Fruit fly (Drosophila melanogaster) whole organism, embryonic: Measurements from ENCODE around the gene Ugt35E1.

ENCODE experiments used
- Bteb2 ChIP-seq: fragments of 200-800 bp; sonication (Bioruptor generic); optimal IDR thresholded peaks from 2 replicates; lab custom pipeline; 2016; ENCODE audit warnings: missing biosample characterization, missing genetic modification characterization
- CG10654 ChIP-seq: fragments of 200-800 bp; sonication (Bioruptor generic); optimal IDR thresholded peaks from 2 replicates; lab custom pipeline; 2016; ENCODE audit warnings: missing biosample characterization, missing genetic modification characterization
- CG10979 ChIP-seq: fragments of 200-800 bp; sonication (Bioruptor generic); optimal IDR thresholded peaks from 2 replicates; lab custom pipeline; 2018; ENCODE audit warnings: missing biosample characterization, mild to moderate bottlenecking, missing genetic modification characterization, moderate library complexity
- CG11560 ChIP-seq: fragments of 200-800 bp; sonication (Bioruptor generic); IDR thresholded peaks from 3 replicates; pipeline ENCODE4 v1.3.6; 2022; ENCODE audit warnings: missing biosample characterization, missing genetic modification characterization
- CG13123 ChIP-seq: fragments of 200-800 bp; sonication (Bioruptor generic); optimal IDR thresholded peaks from 2 replicates; lab custom pipeline; 2016; ENCODE audit warnings: missing biosample characterization, missing genetic modification characterization
- CG13894 ChIP-seq: fragments of 200-800 bp; sonication (Bioruptor generic); optimal IDR thresholded peaks from 3 replicates; lab custom pipeline; 2018; ENCODE audit warnings: missing biosample characterization, mild to moderate bottlenecking, missing genetic modification characterization, moderate library complexity
- CG15479 ChIP-seq: fragments of 200-800 bp; sonication (Bioruptor generic); optimal IDR thresholded peaks from 3 replicates; lab custom pipeline; 2019; ENCODE audit warnings: missing biosample characterization, mild to moderate bottlenecking, missing genetic modification characterization, moderate library complexity
- CG15514 ChIP-seq: fragments of 200-800 bp; sonication (Bioruptor generic); optimal IDR thresholded peaks from 3 replicates; lab custom pipeline; 2017; ENCODE audit warnings: missing biosample characterization, missing genetic modification characterization, mild to moderate bottlenecking, moderate library complexity, missing genetic modification reagents
- CG17361 ChIP-seq: fragments of 200-800 bp; sonication (Bioruptor generic); IDR thresholded peaks from 3 replicates; pipeline ENCODE4 v1.3.6; 2022; ENCODE audit warnings: missing biosample characterization, missing genetic modification characterization
- CG17802 ChIP-seq: fragments of 200-800 bp; sonication (Bioruptor generic); optimal IDR thresholded peaks from 2 replicates; lab custom pipeline; 2018; ENCODE audit warnings: missing biosample characterization, mild to moderate bottlenecking, missing genetic modification characterization, moderate library complexity
- CG2199 ChIP-seq: fragments of 200-800 bp; sonication (Bioruptor generic); IDR thresholded peaks from 3 replicates; pipeline ENCODE4 v1.3.6; 2022; ENCODE audit warnings: missing biosample characterization, missing genetic modification characterization
- CG2202 ChIP-seq: fragments of 200-800 bp; sonication (Bioruptor generic); optimal IDR thresholded peaks from 2 replicates; lab custom pipeline; 2018; ENCODE audit warnings: missing biosample characterization, mild to moderate bottlenecking, missing genetic modification characterization
- CG4424 ChIP-seq: fragments of 200-800 bp; sonication (Bioruptor generic); optimal IDR thresholded peaks from 3 replicates; lab custom pipeline; 2016; ENCODE audit warnings: missing biosample characterization, missing genetic modification characterization
- CG8089 ChIP-seq: fragments of 200-800 bp; sonication (Bioruptor generic); optimal IDR thresholded peaks from 3 replicates; lab custom pipeline; 2016; ENCODE audit warnings: missing biosample characterization, missing genetic modification characterization
- CG8924 ChIP-seq: fragments of 200-800 bp; optimal IDR thresholded peaks from 3 replicates; lab custom pipeline; 2019; ENCODE audit warnings: missing biosample characterization, mild to moderate bottlenecking, missing genetic modification characterization, moderate library complexity
- CG8944 ChIP-seq: fragments of 200-800 bp; sonication (Bioruptor generic); optimal IDR thresholded peaks from 3 replicates; lab custom pipeline; 2016; ENCODE audit warnings: missing biosample characterization, missing genetic modification characterization
- Deaf1 ChIP-seq: fragments of 200-800 bp; optimal IDR thresholded peaks from 3 replicates; lab custom pipeline; 2019; ENCODE audit warnings: missing biosample characterization, mild to moderate bottlenecking, missing genetic modification characterization, moderate library complexity
- Dfd ChIP-seq, 2 experiments: fragments of >200 bp; optimal IDR thresholded peaks; 2 replicates each; lab custom pipeline; 2017; ENCODE audit warnings: missing biosample characterization in 2 of 2, missing genetic modification characterization in 2 of 2
- E2f1 ChIP-seq: fragments of 200-800 bp; sonication (Bioruptor generic); IDR thresholded peaks from 2 replicates; pipeline ENCODE4 v1.3.6; 2022; ENCODE audit warnings: missing biosample characterization, missing genetic modification characterization
- Ets65A ChIP-seq: fragments of 200-800 bp; sonication (Bioruptor generic); peaks from one replicate; lab custom pipeline; 2016; ENCODE audit warnings: missing biosample characterization, missing genetic modification characterization
- Ets97D ChIP-seq: fragments of 200-800 bp; sonication (Bioruptor generic); optimal IDR thresholded peaks from 3 replicates; lab custom pipeline; 2016; ENCODE audit warnings: missing biosample characterization, missing genetic modification characterization
- H15 ChIP-seq: fragments of 200-800 bp; sonication (Bioruptor generic); IDR thresholded peaks from 3 replicates; pipeline ENCODE4 v1.3.6; 2022; ENCODE audit warnings: missing biosample characterization, missing genetic modification characterization
- Hey ChIP-seq: fragments of 200-800 bp; sonication (Bioruptor generic); optimal IDR thresholded peaks from 3 replicates; lab custom pipeline; 2018; ENCODE audit warnings: missing biosample characterization, mild to moderate bottlenecking, missing genetic modification characterization
- HmgZ ChIP-seq: fragments of 200-800 bp; sonication (Bioruptor generic); optimal IDR thresholded peaks from 2 replicates; lab custom pipeline; 2018; ENCODE audit warnings: missing biosample characterization, mild to moderate bottlenecking, missing genetic modification characterization
- Meics ChIP-seq: fragments of 200-800 bp; sonication (Bioruptor generic); optimal IDR thresholded peaks from 2 replicates; lab custom pipeline; 2017; ENCODE audit warnings: missing biosample characterization, mild to moderate bottlenecking, missing genetic modification characterization
- Mes4 ChIP-seq: fragments of 200-800 bp; sonication (Bioruptor generic); optimal IDR thresholded peaks from 2 replicates; lab custom pipeline; 2016; ENCODE audit warnings: missing biosample characterization, missing genetic modification characterization
- PHDP ChIP-seq: fragments of 200-800 bp; sonication (Bioruptor generic); optimal IDR thresholded peaks from 3 replicates; lab custom pipeline; 2018; ENCODE audit warnings: missing biosample characterization, mild to moderate bottlenecking, missing genetic modification characterization, moderate library complexity
- Trl ChIP-seq, 3 experiments: fragments of >200 bp in 2 of 3; fragments of 200-800 bp in 1 of 3; sonication (Bioruptor generic) in 1 of 3; optimal IDR thresholded peaks; 2 replicates in 1 of 3; 3 replicates in 2 of 3; lab custom pipeline; 2016 to 2017; ENCODE audit warnings: missing biosample characterization in 1 of 3, missing genetic modification characterization in 1 of 3
- Vsx1 ChIP-seq: fragments of 200-800 bp; sonication (Bioruptor generic); optimal IDR thresholded peaks from 2 replicates; lab custom pipeline; 2017; ENCODE audit warnings: missing biosample characterization, mild to moderate bottlenecking, missing genetic modification characterization, missing genetic modification reagents
- Xrp1 ChIP-seq: fragments of 200-800 bp; sonication (Bioruptor generic); IDR thresholded peaks from 2 replicates; pipeline ENCODE4 v1.3.6; 2022; ENCODE audit warnings: missing biosample characterization, missing genetic modification characterization
- az2 ChIP-seq: fragments of 200-800 bp; sonication (Bioruptor generic); optimal IDR thresholded peaks from 3 replicates; lab custom pipeline; 2016; ENCODE audit warnings: missing biosample characterization, missing genetic modification characterization
- bbx ChIP-seq: fragments of 200-800 bp; sonication (Bioruptor generic); IDR thresholded peaks from 2 replicates; pipeline ENCODE4 v1.3.6; 2022; ENCODE audit warnings: missing biosample characterization, missing genetic modification characterization; ENCODE audit not compliant: partially characterized antibody
- bowl ChIP-seq: fragments of 200-800 bp; sonication (Bioruptor generic); IDR thresholded peaks from 2 replicates; pipeline ENCODE4 v1.3.6; 2022; ENCODE audit warnings: missing biosample characterization, missing genetic modification characterization
- cad ChIP-seq: fragments of >200 bp; optimal IDR thresholded peaks from 2 replicates; lab custom pipeline; 2017; ENCODE audit warnings: missing biosample characterization, missing genetic modification characterization
- emc ChIP-seq: fragments of 200-800 bp; sonication (Bioruptor generic); optimal IDR thresholded peaks from 2 replicates; lab custom pipeline; 2016; ENCODE audit warnings: missing biosample characterization, missing genetic modification characterization
- exex ChIP-seq: fragments of 200-800 bp; sonication (Bioruptor generic); optimal IDR thresholded peaks from 4 replicates; lab custom pipeline; 2018; ENCODE audit warnings: missing biosample characterization, mild to moderate bottlenecking, missing genetic modification characterization, moderate library complexity
- fd96Cb ChIP-seq: fragments of 200-800 bp; sonication (Bioruptor generic); optimal IDR thresholded peaks from 2 replicates; lab custom pipeline; 2018; ENCODE audit warnings: missing biosample characterization, mild to moderate bottlenecking, missing genetic modification characterization, moderate library complexity
- gfzf ChIP-seq: fragments of 200-800 bp; sonication (Bioruptor generic); optimal IDR thresholded peaks from 2 replicates; lab custom pipeline; 2016; ENCODE audit warnings: missing biosample characterization, mild to moderate bottlenecking, missing genetic modification characterization, moderate library complexity
- grn ChIP-seq: fragments of 200-800 bp; sonication (Bioruptor generic); optimal IDR thresholded peaks from 3 replicates; lab custom pipeline; 2017; ENCODE audit warnings: missing biosample characterization, missing genetic modification characterization
- gsb-n ChIP-seq: fragments of 200-800 bp; sonication (Bioruptor generic); optimal IDR thresholded peaks from 3 replicates; lab custom pipeline; 2018; ENCODE audit warnings: missing biosample characterization, mild to moderate bottlenecking, missing genetic modification characterization
- lov ChIP-seq, 2 experiments: fragments of 200-800 bp in 1 of 2; fragments of >200 bp in 1 of 2; sonication (Bioruptor generic) in 1 of 2; IDR thresholded peaks in 1 of 2; optimal IDR thresholded peaks in 1 of 2; 2 replicates in 1 of 2; 3 replicates in 1 of 2; pipeline versions ENCODE4 v1.3.6 to Lab custom; 2017 to 2022; ENCODE audit warnings: missing biosample characterization in 1 of 2, missing genetic modification characterization in 1 of 2
- nom ChIP-seq: fragments of 200-800 bp; sonication (Bioruptor generic); optimal IDR thresholded peaks from 2 replicates; lab custom pipeline; 2017; ENCODE audit warnings: missing biosample characterization, missing genetic modification characterization, mild to moderate bottlenecking, moderate library complexity, missing genetic modification reagents
- oc ChIP-seq: fragments of 200-800 bp; sonication (Bioruptor generic); optimal IDR thresholded peaks from 2 replicates; lab custom pipeline; 2018; ENCODE audit warnings: missing biosample characterization, mild to moderate bottlenecking, missing genetic modification characterization, moderate library complexity
- ranshi ChIP-seq: fragments of 200-800 bp; sonication (Bioruptor generic); IDR thresholded peaks from 2 replicates; pipeline ENCODE4 v1.3.6; 2022; ENCODE audit warnings: missing biosample characterization, missing genetic modification characterization
- run ChIP-seq: fragments of 200-800 bp; sonication (Bioruptor generic); optimal IDR thresholded peaks from 3 replicates; lab custom pipeline; 2018; ENCODE audit warnings: missing biosample characterization, mild to moderate bottlenecking, missing genetic modification characterization
- slp2 ChIP-seq: fragments of 200-800 bp; sonication (Bioruptor generic); optimal IDR thresholded peaks from 2 replicates; lab custom pipeline; 2016; ENCODE audit warnings: missing biosample characterization, missing genetic modification characterization
- stc ChIP-seq: fragments of 200-800 bp; sonication (Bioruptor generic); IDR thresholded peaks from 2 replicates; pipeline ENCODE4 v1.3.6; 2022; ENCODE audit warnings: missing biosample characterization, missing genetic modification characterization
- tap ChIP-seq: fragments of 200-800 bp; optimal IDR thresholded peaks from 3 replicates; lab custom pipeline; 2019; ENCODE audit warnings: missing biosample characterization, mild to moderate bottlenecking, missing genetic modification characterization, moderate library complexity
- yki ChIP-seq: fragments of >200 bp; optimal IDR thresholded peaks from 3 replicates; lab custom pipeline; 2018

Gene Ugt35E1

dm6 chr3R:11200042-11200884 is 34.4 kb upstream of the Ugt35E1 start (continued):
- TF ChIP-seq Xrp1 (GFP tag; lab: Robert Waterston, UW) (no peak), bbx (GFP tag; lab: Robert Waterston, UW) (no peak), Trl (optimal IDR thresholded peaks at IDR 0.05; lab: Kevin White, UChicago) (peak; percentile 41 to 84), Trl (GFP tag; optimal IDR thresholded peaks at IDR 0.05; lab: Kevin White, UChicago) (no peak), CG13123 (no peak), nom (GFP tag; lab: Kevin White, UChicago) (peak; percentile 1), CG2199 (GFP tag; lab: Robert Waterston, UW) (no peak), grn (GFP tag; lab: Kevin White, UChicago) (no peak), slp2 (GFP tag; lab: Kevin White, UChicago) (no peak), Bteb2 (GFP tag; lab: Kevin White, UChicago) (no peak), Meics (no peak), CG17361 (GFP tag; lab: Robert Waterston, UW) (0 out of 3 replicates have a peak, but pooled peaks have one; percentile 46), CG15479 (GFP tag; lab: Kevin White, UChicago) (no peak), yki (lab: Kevin White, UChicago) (no peak), lov (optimal IDR thresholded peaks at IDR 0.05; lab: Kevin White, UChicago) (no peak), lov (GFP tag; IDR thresholded peaks at IDR 0.05; lab: Robert Waterston, UW) (no peak), Ets65A (peak; percentile 25), gsb-n (tag; lab: Kevin White, UChicago) (no peak), CG8924 (tag; lab: Kevin White, UChicago) (no peak), tap (tag; lab: Kevin White, UChicago) (no peak), Deaf1 (tag; lab: Kevin White, UChicago) (no peak), Hey (tag; lab: Kevin White, UChicago) (no peak), exex (tag; lab: Kevin White, UChicago) (no peak), CG17802 (no peak), gfzf (no peak), bowl (no peak), Vsx1 (GFP tag; lab: Kevin White, UChicago) (peak; percentile 41), PHDP (tag; lab: Kevin White, UChicago) (no peak), E2f1 (no peak), run (tag; lab: Kevin White, UChicago) (no peak), oc (tag; lab: Kevin White, UChicago) (no peak), CG2202 (no peak), cad (GFP tag; lab: Kevin White, UChicago) (no peak), Dfd (GFP tag; optimal IDR thresholded peaks at IDR 0.05; lab: Kevin White, UChicago) (no peak), H15 (GFP tag; lab: Robert Waterston, UW) (no peak), HmgZ (peak; percentile 48), CG13894 (tag; lab: Kevin White, UChicago) (no peak), CG11560 (no peak), CG15514 (GFP tag; lab: Kevin White, UChicago) (no peak), fd96Cb (tag; lab: Kevin White, UChicago) (no peak), stc (GFP tag; lab: Robert Waterston, UW) (0 out of 2 replicates have a peak, but pooled peaks have one; percentile 16), CG10979 (no peak), emc (no peak), Ets97D (no peak), CG8089 (no peak), CG8944 (GFP tag; lab: Kevin White, UChicago) (no peak), CG4424 (GFP tag; lab: Kevin White, UChicago) (no peak), Mes4 (GFP tag; lab: Kevin White, UChicago) (no peak), CG10654 (GFP tag; lab: Kevin White, UChicago) (no peak), ranshi (no peak), az2 (no peak)
